Worm (Caenorhabditis elegans) whole organism, L1 larva: ENCODE results near the gene ipp-5.

Experiments
- C16A3.4 ChIP-seq: fragments of 150-350 bp; optimal IDR thresholded peaks from 2 replicates; lab custom pipeline; 2014; ENCODE audit warnings: missing biosample characterization, missing genetic modification characterization
- C34B4.2 ChIP-seq: sonication (generic microtip); optimal IDR thresholded peaks from 2 replicates; lab custom pipeline; 2017; ENCODE audit warnings: mild to moderate bottlenecking, missing genetic modification characterization, missing compliant biosample characterization
- F16B12.6 ChIP-seq: fragments of 150-350 bp; optimal IDR thresholded peaks from 2 replicates; lab custom pipeline; 2014; ENCODE audit warnings: missing biosample characterization, missing genetic modification characterization
- blmp-1 ChIP-seq: fragments of 150-350 bp; optimal IDR thresholded peaks from 2 replicates; lab custom pipeline; 2014; ENCODE audit warnings: missing biosample characterization, missing genetic modification characterization
- ceh-8 ChIP-seq: fragments of 200-800 bp; sonication (Bioruptor generic); optimal IDR thresholded peaks from 2 replicates; lab custom pipeline; 2018; ENCODE audit warnings: mild to moderate bottlenecking, missing genetic modification characterization, moderate library complexity, missing compliant biosample characterization
- ceh-82 ChIP-seq, 3 experiments: fragments of 150-350 bp in 1 of 3; sonication (generic microtip) in 2 of 3; optimal IDR thresholded peaks; 2 replicates each; lab custom pipeline; 2014 to 2017; ENCODE audit warnings: missing biosample characterization in 3 of 3, missing genetic modification characterization in 3 of 3
- ceh-88 ChIP-seq: fragments of 200-800 bp; sonication (Bioruptor generic); IDR thresholded peaks from 2 replicates; pipeline ENCODE4 v1.3.6; 2022; ENCODE audit warnings: missing genetic modification characterization, missing compliant biosample characterization
- ces-1 ChIP-seq: fragments of 150-350 bp; optimal IDR thresholded peaks from 2 replicates; lab custom pipeline; 2014; ENCODE audit warnings: missing biosample characterization, missing genetic modification reagents, missing genetic modification characterization
- efl-1 ChIP-seq, 4 experiments: fragments of 150-350 bp; optimal IDR thresholded peaks in 3 of 4; peaks in 1 of 4; 1 replicate in 1 of 4; 2 replicates in 3 of 4; lab custom pipeline; 2014; ENCODE audit warnings: missing biosample characterization in 2 of 4, missing genetic modification characterization in 2 of 4, missing genetic modification reagents in 2 of 4
- elt-3 ChIP-seq, 6 experiments: fragments of 150-350 bp in 1 of 6; sonication (generic microtip); optimal IDR thresholded peaks; 2 replicates each; lab custom pipeline; 2017 to 2018; ENCODE audit warnings: missing biosample characterization in 6 of 6, missing genetic modification characterization in 6 of 6, inconsistent platforms in 1 of 6
- fkh-8 ChIP-seq: sonication (generic microtip); optimal IDR thresholded peaks from 2 replicates; lab custom pipeline; 2016; ENCODE audit warnings: mild to moderate bottlenecking, missing genetic modification characterization, missing compliant biosample characterization
- fos-1 ChIP-seq: fragments of 150-350 bp; optimal IDR thresholded peaks from 2 replicates; lab custom pipeline; 2014; ENCODE audit warnings: missing biosample characterization, missing genetic modification characterization
- grh-1 ChIP-seq: fragments of 200-800 bp; sonication (Bioruptor generic); IDR thresholded peaks from 2 replicates; pipeline ENCODE4 v1.3.6; 2022; ENCODE audit warnings: missing genetic modification reagents, missing genetic modification characterization, missing compliant biosample characterization
- hlh-17 ChIP-seq: fragments of 200-800 bp; sonication (Bioruptor generic); optimal IDR thresholded peaks from 2 replicates; lab custom pipeline; 2018; ENCODE audit warnings: missing genetic modification characterization, mild to moderate bottlenecking, missing compliant biosample characterization, moderate library complexity, borderline replicate concordance
- irx-1 ChIP-seq: sonication (generic microtip); optimal IDR thresholded peaks from 2 replicates; lab custom pipeline; 2016; ENCODE audit warnings: missing genetic modification characterization, missing compliant biosample characterization
- isw-1 ChIP-seq: fragments of 200-800 bp; sonication (Bioruptor generic); IDR thresholded peaks from 2 replicates; pipeline ENCODE4 v1.3.6; 2022; ENCODE audit warnings: missing genetic modification characterization, missing compliant biosample characterization
- lin-13 ChIP-seq: fragments of 150-350 bp; optimal IDR thresholded peaks from 2 replicates; lab custom pipeline; 2014; ENCODE audit warnings: missing biosample characterization, missing genetic modification reagents, missing genetic modification characterization
- lin-14 ChIP-seq: fragments of 200-800 bp; sonication (Bioruptor generic); optimal IDR thresholded peaks from 2 replicates; lab custom pipeline; 2018; ENCODE audit warnings: mild to moderate bottlenecking, missing genetic modification characterization, moderate library complexity, missing compliant biosample characterization
- lin-15B ChIP-seq: fragments of 150-350 bp; sonication (generic microtip); optimal IDR thresholded peaks from 3 replicates; lab custom pipeline; 2014; ENCODE audit warnings: missing biosample characterization, missing genetic modification characterization
- lin-35 ChIP-seq, 2 experiments: fragments of 150-350 bp; optimal IDR thresholded peaks; 2 replicates each; lab custom pipeline; 2014; ENCODE audit warnings: missing biosample characterization in 2 of 2, missing genetic modification characterization in 2 of 2, missing genetic modification reagents in 2 of 2
- lin-39 ChIP-seq: fragments of 150-350 bp; optimal IDR thresholded peaks from 2 replicates; lab custom pipeline; 2014; ENCODE audit warnings: missing biosample characterization, missing genetic modification reagents, missing genetic modification characterization
- mab-9 ChIP-seq: fragments of 200-800 bp; sonication (Bioruptor generic); IDR thresholded peaks from 2 replicates; pipeline ENCODE4 v1.3.6; 2022; ENCODE audit warnings: missing genetic modification reagents, missing genetic modification characterization, missing compliant biosample characterization
- mdl-1 ChIP-seq, 2 experiments: fragments of 150-350 bp; optimal IDR thresholded peaks; 2 replicates each; lab custom pipeline; 2014 to 2017; ENCODE audit warnings: missing biosample characterization in 2 of 2, missing genetic modification characterization in 2 of 2, inconsistent platforms in 1 of 2
- mep-1 ChIP-seq: fragments of 150-350 bp; optimal IDR thresholded peaks from 2 replicates; lab custom pipeline; 2014; ENCODE audit warnings: missing biosample characterization, missing genetic modification characterization
- nhr-20 ChIP-seq: sonication (generic microtip); optimal IDR thresholded peaks from 2 replicates; lab custom pipeline; 2016; ENCODE audit warnings: mild to moderate bottlenecking, missing genetic modification characterization, missing compliant biosample characterization
- nhr-47 ChIP-seq: sonication (generic microtip); optimal IDR thresholded peaks from 2 replicates; lab custom pipeline; 2016; ENCODE audit warnings: mild to moderate bottlenecking, missing genetic modification characterization, moderate library complexity, missing compliant biosample characterization
- nhr-71 ChIP-seq: sonication (generic microtip); optimal IDR thresholded peaks from 2 replicates; lab custom pipeline; 2016; ENCODE audit warnings: mild to moderate bottlenecking, missing genetic modification characterization, moderate library complexity, missing compliant biosample characterization
- nhr-85 ChIP-seq: sonication (generic microtip); peaks from one replicate; lab custom pipeline; 2016; ENCODE audit warnings: missing genetic modification characterization, inconsistent platforms, missing compliant biosample characterization
- nhr-90 ChIP-seq: sonication (generic microtip); optimal IDR thresholded peaks from 2 replicates; lab custom pipeline; 2016; ENCODE audit warnings: mild to moderate bottlenecking, missing genetic modification characterization, missing compliant biosample characterization; ENCODE audit not compliant: poor library complexity
- pax-3 ChIP-seq: fragments of 200-800 bp; sonication (Bioruptor generic); optimal IDR thresholded peaks from 2 replicates; lab custom pipeline; 2018; ENCODE audit warnings: mild to moderate bottlenecking, missing genetic modification characterization, moderate library complexity, missing compliant biosample characterization
- rnt-1 ChIP-seq: sonication (generic microtip); optimal IDR thresholded peaks from 2 replicates; lab custom pipeline; 2016; ENCODE audit warnings: mild to moderate bottlenecking, missing genetic modification characterization, moderate library complexity, missing compliant biosample characterization
- sup-37 ChIP-seq: fragments of 200-800 bp; sonication (Bioruptor generic); optimal IDR thresholded peaks from 2 replicates; lab custom pipeline; 2018; ENCODE audit warnings: mild to moderate bottlenecking, missing genetic modification characterization, missing compliant biosample characterization
- swsn-7 ChIP-seq: sonication (generic microtip); optimal IDR thresholded peaks from 2 replicates; lab custom pipeline; 2016; ENCODE audit warnings: missing genetic modification characterization, missing compliant biosample characterization
- unc-30 ChIP-seq: sonication (generic microtip); optimal IDR thresholded peaks from 2 replicates; lab custom pipeline; 2017; ENCODE audit warnings: missing biosample characterization, missing genetic modification characterization
- unc-62 ChIP-seq: fragments of 150-350 bp; optimal IDR thresholded peaks from 2 replicates; lab custom pipeline; 2014; ENCODE audit warnings: missing biosample characterization, missing genetic modification reagents, missing genetic modification characterization
- unc-86 ChIP-seq: sonication (generic microtip); optimal IDR thresholded peaks from 2 replicates; lab custom pipeline; 2016; ENCODE audit warnings: missing genetic modification characterization, missing compliant biosample characterization
- vab-15 ChIP-seq: sonication (generic microtip); optimal IDR thresholded peaks from 2 replicates; lab custom pipeline; 2017; ENCODE audit warnings: missing genotype, mild to moderate bottlenecking, missing genetic modification characterization, missing compliant biosample characterization
- ztf-11 ChIP-seq, 2 experiments: sonication (generic microtip); optimal IDR thresholded peaks; 2 replicates each; lab custom pipeline; 2016 to 2017; ENCODE audit warnings: missing genetic modification characterization in 2 of 2, missing biosample characterization in 1 of 2, missing compliant biosample characterization in 1 of 2

Gene ipp-5

DNA sequence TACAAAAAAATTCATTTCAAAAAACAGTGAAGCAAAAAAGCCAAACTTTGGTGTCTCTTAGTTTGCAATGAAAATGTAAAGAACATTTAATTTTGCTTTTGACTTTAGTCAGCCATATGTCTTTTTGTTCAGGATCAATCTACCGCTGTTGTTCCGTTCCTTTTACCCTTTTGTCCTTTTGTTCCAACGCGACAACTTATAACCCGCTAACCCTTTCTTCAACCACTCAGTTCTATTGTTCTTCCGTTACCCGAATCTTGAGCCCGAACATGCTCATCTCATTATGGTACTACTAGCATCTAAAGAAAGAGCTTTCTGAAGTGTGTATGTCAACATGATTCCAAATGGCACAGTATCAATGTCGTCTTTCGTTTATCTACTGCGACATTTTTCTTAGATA is 37.3 kb upstream of the ipp-5 start:
- no peak for TF ChIP-seq ceh-88 (GFP tag; lab: Robert Waterston, UW)
- no peak for TF ChIP-seq lin-15B
- no peak for TF ChIP-seq sup-37
- no peak for TF ChIP-seq ztf-11 (tag; optimal IDR thresholded peaks at IDR 0.05; lab: Kevin White, UChicago)
- TF ChIP-seq pax-3: no peak
- no peak for TF ChIP-seq blmp-1 (tag; lab: Kevin White, UChicago)
- no peak for TF ChIP-seq C16A3.4 (tag; lab: Kevin White, UChicago)
- TF ChIP-seq C34B4.2: no peak
- TF ChIP-seq mdl-1 (tag; optimal IDR thresholded peaks at IDR 0.05; lab: Kevin White, UChicago): no peak

DNA sequence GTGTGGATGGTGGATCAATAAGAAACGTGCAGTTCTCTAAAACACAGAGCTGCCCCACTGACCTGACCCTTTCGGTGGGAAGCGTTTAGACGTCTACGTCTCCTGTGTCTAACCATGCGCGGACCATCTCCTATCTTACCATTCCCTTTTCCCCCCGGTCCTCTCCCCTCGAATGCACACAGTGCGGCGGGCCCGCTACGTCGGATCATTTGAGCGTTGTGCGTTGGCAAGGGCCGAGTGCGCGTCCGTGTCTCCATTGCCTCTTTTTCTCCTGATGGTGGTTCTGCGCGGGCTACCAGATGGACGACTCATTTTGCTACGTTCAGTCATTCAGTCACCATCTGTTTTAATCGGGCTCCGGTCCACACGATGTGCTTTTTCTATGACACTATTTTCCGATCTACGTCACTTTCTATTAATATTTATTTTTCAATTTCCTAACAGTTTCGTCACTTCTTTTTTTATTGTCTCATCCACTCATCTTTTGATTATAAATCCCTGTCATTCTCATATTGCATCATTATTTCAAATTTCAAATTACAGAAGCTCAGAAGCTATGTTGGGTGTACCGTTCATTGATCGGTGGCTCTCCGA is 35.6 kb upstream of the ipp-5 start, which contains the start of gene inx-3:
Gene inx-3, plus strand, starts transcription at position 544 of the 594 bp plus-strand sequence.
- TF ChIP-seq unc-62 (GFP tag; lab: Kevin White, UChicago) (no peak), grh-1 (no peak), lin-35 (GFP tag; optimal IDR thresholded peaks at IDR 0.05; lab: Kevin White, UChicago) (no peak), ceh-82 (tag; optimal IDR thresholded peaks at IDR 0.05; lab: Kevin White, UChicago) (no peak)

DNA sequence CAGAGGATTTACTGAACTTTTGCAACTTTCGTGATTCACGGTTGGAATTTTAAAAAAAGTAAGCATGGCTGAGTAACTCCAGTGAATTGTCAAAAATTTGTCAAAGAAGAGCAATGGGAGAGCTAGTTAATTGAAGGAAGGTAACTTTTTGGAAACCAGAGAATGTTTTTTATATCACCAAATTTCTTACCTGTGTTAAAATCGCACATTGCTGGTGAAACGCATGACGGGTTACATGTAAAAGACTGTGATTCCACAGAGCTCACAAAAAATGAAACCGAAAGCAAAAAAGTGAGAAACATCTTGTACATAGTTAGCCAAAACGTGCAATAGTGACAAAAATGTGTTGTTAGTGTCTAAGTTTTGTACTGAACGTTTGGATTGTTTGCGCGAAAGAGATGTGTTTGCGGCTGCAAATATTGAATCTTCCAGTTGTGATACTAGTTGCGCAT is 32.1 kb upstream of the ipp-5 start, which contains the start of gene F22F4.9:
Gene F22F4.9, minus strand, starts transcription at position 402 of the 452 bp plus-strand sequence.
- no peak for TF ChIP-seq nhr-47 (tag; lab: Kevin White, UChicago)
- TF ChIP-seq unc-30 (tag; lab: Kevin White, UChicago): no peak
- no peak for TF ChIP-seq nhr-20 (tag; lab: Kevin White, UChicago)
- TF ChIP-seq fkh-8: no peak
- no peak for TF ChIP-seq nhr-71 (tag; lab: Kevin White, UChicago)
- TF ChIP-seq ces-1 (GFP tag; lab: Kevin White, UChicago): no peak
- no peak for TF ChIP-seq rnt-1 (tag; lab: Kevin White, UChicago)
- TF ChIP-seq F16B12.6 (tag; lab: Kevin White, UChicago): no peak
- TF ChIP-seq nhr-90 (tag; lab: Kevin White, UChicago): no peak
- TF ChIP-seq efl-1 (optimal IDR thresholded peaks at IDR 0.05; lab: Kevin White, UChicago): no peak
- TF ChIP-seq efl-1 (GFP tag; optimal IDR thresholded peaks at IDR 0.05 in 1 of 2; lab: Kevin White, UChicago): no peak
- no peak for TF ChIP-seq swsn-7 (tag; lab: Kevin White, UChicago)
- TF ChIP-seq vab-15 (tag; lab: Kevin White, UChicago): no peak
- TF ChIP-seq nhr-85: no peak
- TF ChIP-seq, all 84 proteins: peak for 0

DNA sequence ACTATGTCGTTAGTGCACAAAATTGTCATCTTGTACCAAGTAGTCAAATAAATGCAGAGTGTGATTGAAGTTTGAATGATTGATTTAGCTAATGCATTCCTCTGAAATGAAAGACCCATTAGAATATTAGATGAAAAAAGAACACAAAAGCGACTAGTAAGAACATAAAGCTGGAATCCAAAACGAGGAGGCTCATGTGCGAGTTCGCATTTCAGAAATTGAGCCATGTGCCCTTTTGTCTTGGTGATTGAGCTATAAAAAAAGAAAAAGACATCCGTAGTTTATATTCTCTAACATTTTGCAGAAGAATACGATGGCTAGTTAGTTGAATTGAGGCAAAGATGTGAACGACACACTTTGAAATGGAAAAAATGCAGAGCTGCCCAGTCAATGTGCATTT is 29.8 kb upstream of the ipp-5 start, which contains the start of gene F22F4.4:
Gene F22F4.4, minus strand, starts transcription at position 101 of the 400 bp plus-strand sequence.
- no peak for TF ChIP-seq lin-39
- TF ChIP-seq isw-1 (GFP tag; lab: Robert Waterston, UW): no peak
- TF ChIP-seq lin-13 (GFP tag; lab: Kevin White, UChicago): no peak
- TF ChIP-seq unc-30 (tag; lab: Kevin White, UChicago): no peak
- TF ChIP-seq fos-1 (tag; lab: Kevin White, UChicago): no peak
- TF ChIP-seq mdl-1 (tag; optimal IDR thresholded peaks at IDR 0.05; lab: Kevin White, UChicago): no peak
- no peak for TF ChIP-seq swsn-7 (tag; lab: Kevin White, UChicago)
- TF ChIP-seq mep-1 (tag; lab: Kevin White, UChicago): no peak
- no peak for TF ChIP-seq irx-1 (tag; lab: Kevin White, UChicago)
- TF ChIP-seq hlh-17: no peak
- no peak for TF ChIP-seq ceh-8 (GFP tag; lab: Kevin White, UChicago)
- TF ChIP-seq nhr-47 (tag; lab: Kevin White, UChicago): no peak
- no peak for TF ChIP-seq unc-86
- no peak for TF ChIP-seq elt-3 (tag; optimal IDR thresholded peaks at IDR 0.05; lab: Kevin White, UChicago)
- TF ChIP-seq lin-14 (GFP tag; lab: Kevin White, UChicago): no peak
- no peak for TF ChIP-seq mab-9 (GFP tag; lab: Robert Waterston, UW)
- TF ChIP-seq, all 84 proteins: peak for 0
